Worm (Caenorhabditis elegans): ENCODE data around the gene bath-31.

DNA sequence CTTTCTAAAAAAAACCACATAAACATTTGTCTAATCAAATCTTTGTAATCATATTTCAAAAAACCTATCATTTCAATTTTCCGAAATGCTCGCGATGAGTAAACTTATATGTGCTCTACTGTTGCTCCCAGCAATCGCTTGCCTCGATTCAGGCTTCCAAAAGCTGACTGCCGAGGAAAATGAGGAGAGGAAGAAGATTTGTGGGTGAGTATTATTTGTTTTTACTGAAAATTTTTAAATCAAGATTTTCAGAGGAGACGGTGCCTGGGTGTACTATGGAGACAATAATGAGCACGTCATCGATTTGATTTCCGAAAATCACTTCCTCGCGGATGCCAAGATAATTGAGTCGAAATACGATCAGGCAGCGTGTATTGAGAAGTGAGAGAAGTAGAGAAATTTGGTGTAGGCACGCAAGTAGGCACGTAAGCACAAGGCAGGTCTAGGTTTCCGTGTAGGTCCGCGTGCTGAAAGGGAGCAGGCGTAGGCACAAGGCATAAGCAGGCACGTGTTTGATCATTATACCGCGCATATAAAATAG lies 7.5 kb upstream of the bath-31 start, which contains the start of gene C46E10.1:
- TF ChIP-seq ref-1 (GFP tag; conservative IDR thresholded peaks at IDR 0.05) (no peak), flt-1 (GFP tag; IDR thresholded peaks at IDR 0.05) (no peak), klf-2 (GFP tag; conservative IDR thresholded peaks at IDR 0.05) (no peak), cog-1 (tag; optimal IDR thresholded peaks at IDR 0.05) (no peak), tab-1 (GFP tag; IDR thresholded peaks at IDR 0.05) (no peak), T22C8.4 (GFP tag; IDR thresholded peaks at IDR 0.05) (no peak), ztf-29 (GFP tag; IDR thresholded peaks at IDR 0.05) (no peak), med-1 (GFP tag; optimal IDR thresholded peaks at IDR 0.05; ENCODE audit: insufficient read depth) (no peak)

All from whole organism, midembryonic.